Fruit fly (Drosophila melanogaster) Kc167 (cell line): Measurements from ENCODE around the gene CG10470.

Experiments used
- Sin3A ChIP-seq: fragments of >200 bp; optimal IDR thresholded peaks from 2 replicates; lab custom pipeline; 2018; ENCODE audit warnings: missing external identifiers
- h ChIP-seq: fragments of >200 bp; optimal IDR thresholded peaks from 3 replicates; lab custom pipeline; 2018; ENCODE audit warnings: missing external identifiers
- insv ChIP-seq: fragments of >200 bp; optimal IDR thresholded peaks from 3 replicates; lab custom pipeline; 2018; ENCODE audit warnings: missing external identifiers
- psq ChIP-seq: fragments of >200 bp; optimal IDR thresholded peaks from 2 replicates; lab custom pipeline; 2017; ENCODE audit warnings: missing external identifiers
- ttk ChIP-seq: sonication (Bioruptor generic); optimal IDR thresholded peaks from 2 replicates; lab custom pipeline; 2017; ENCODE audit warnings: missing external identifiers

DNA sequence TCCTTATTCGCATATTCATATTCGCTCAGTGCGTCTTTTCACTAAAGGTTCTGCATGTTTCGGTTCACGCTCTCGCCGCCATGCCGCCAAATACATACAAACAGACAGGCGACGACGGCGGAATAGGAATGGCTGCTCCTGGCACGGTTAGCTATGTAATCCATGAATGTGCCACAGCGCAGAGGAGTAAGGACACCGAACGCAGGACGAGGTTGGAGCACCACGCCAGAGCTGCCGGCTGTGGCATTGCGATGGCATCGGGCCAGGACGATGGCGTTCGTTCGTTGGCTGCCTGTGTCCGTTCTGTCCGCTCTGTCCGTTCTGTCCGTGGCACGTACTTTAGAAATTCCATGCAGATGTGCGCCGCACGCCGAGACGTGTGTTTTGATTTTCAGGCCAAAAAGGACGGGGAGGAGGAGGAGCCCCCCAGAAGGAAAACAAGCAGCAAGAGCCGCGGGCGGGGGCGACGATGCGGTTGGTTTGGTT, 34.0 kb upstream of the CG10470 start:
- TF ChIP-seq h (lab: Kevin White, UChicago): no peak
- no peak for TF ChIP-seq Sin3A (lab: Kevin White, UChicago)
- no peak for TF ChIP-seq psq (lab: Kevin White, UChicago)
- TF ChIP-seq insv: no peak
- TF ChIP-seq ttk (lab: Kevin White, UChicago): no peak
